Worm (Caenorhabditis elegans): ENCODE data around the gene F59B2.14.
A peak's percentile ranks its signal among the peaks of the same experiment; 100 is the strongest.

F59B2.14 gene

DNA sequence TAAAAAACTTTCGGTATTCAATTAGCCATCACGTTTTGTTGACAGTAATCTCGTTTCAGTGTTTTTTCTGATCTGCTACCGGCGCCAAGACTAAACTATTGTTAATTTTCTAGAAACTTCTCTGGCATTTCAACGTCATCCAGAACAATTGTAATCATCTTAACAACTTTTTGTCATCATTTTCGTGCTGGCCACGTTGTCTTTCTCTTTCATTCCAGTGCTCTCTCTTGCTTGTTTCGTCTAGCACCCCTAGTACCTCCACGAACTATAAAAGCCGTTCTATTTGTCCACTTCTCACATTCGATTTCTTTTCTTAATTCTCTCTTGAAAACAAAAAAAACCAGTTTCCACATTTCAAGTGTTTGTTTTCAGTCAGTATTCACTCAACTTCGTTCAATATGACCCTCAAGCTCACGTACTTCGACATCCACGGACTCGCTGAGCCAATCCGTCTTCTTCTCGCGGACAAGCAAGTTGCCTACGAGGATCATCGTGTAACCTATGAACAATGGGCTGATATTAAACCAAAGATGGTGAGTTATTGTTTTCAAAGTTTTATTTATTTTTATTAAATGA lies 36.6 kb upstream of the F59B2.14 start, which contains the start of gene gst-1 (continued):
- TF ChIP-seq dsc-1 (tag; optimal IDR thresholded peaks at IDR 0.05) = no peak
- TF ChIP-seq ceh-63 (GFP tag; optimal IDR thresholded peaks at IDR 0.05) = no peak
- TF ChIP-seq lin-14 (GFP tag; optimal IDR thresholded peaks at IDR 0.05) = peak; percentile 31
- no peak for TF ChIP-seq mab-9 (GFP tag; IDR thresholded peaks at IDR 0.05)
- no peak for TF ChIP-seq snpc-4 (tag; optimal IDR thresholded peaks at IDR 0.05)
- no peak for TF ChIP-seq nhr-77 (tag; optimal IDR thresholded peaks at IDR 0.05)
- no peak for TF ChIP-seq ceh-90 (tag; optimal IDR thresholded peaks at IDR 0.05)
- peak; percentile 97 for TF ChIP-seq skn-1 (tag; optimal IDR thresholded peaks at IDR 0.05)
- no peak for TF ChIP-seq ceh-8 (GFP tag; optimal IDR thresholded peaks at IDR 0.05)
- TF ChIP-seq lin-35 (GFP tag; optimal IDR thresholded peaks at IDR 0.05) = peak in 1 of 2 experiments; percentile 33
- TF ChIP-seq elt-3 (tag; optimal IDR thresholded peaks at IDR 0.05) = no peak
- no peak for TF ChIP-seq egl-27 (tag; optimal IDR thresholded peaks at IDR 0.05)
- peak in 1 of 2 experiments; percentile 22 for TF ChIP-seq mdl-1 (tag; optimal IDR thresholded peaks at IDR 0.05)
- peak; percentile 67 for TF ChIP-seq nhr-20 (tag; optimal IDR thresholded peaks at IDR 0.05)
- TF ChIP-seq hlh-17 (GFP tag; optimal IDR thresholded peaks at IDR 0.05; ENCODE audit: borderline replicate concordance) = no peak

DNA sequence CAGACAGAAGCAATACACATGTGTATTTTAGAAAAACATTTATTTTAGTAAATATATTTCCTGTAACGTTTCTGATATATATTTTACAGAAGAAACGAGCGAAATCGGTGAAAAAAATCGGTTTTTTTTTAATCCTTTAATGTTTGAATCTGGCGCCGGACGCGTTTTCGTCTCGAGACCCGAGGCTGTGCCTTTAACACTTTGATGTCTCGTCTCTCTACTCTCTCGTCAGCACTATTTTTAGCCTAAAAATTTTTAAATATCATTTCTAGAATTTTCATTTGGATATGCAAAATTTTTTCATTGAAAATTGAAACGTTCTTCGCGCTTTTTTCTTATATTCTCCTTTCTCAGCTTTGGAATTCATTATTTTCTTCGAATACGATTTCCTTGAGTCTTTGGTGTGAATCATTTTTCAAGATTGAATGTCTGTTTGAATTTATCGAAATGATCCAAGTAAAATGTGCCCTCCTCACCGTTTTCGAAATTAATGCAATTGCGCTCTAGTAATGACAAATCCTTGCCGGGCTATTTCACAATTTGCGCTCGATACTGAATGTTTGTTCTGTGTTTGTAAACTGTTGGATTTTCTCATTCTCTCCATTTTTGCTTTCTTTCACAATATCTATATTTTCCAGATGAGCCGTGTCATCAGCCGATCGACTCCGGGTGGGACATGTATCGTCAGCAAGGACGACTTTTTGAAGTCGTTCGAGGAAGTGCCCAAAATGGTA lies 32.1 kb upstream of the F59B2.14 start, which contains the start of gene cls-2:
Gene cls-2 (plus strand): TSS at position 635 of the 734 bp plus-strand sequence.
- TF ChIP-seq mep-1 (tag; optimal IDR thresholded peaks at IDR 0.05) = peak; percentile 16
- peak in 1 of 3 experiments; percentile 20 for TF ChIP-seq dpl-1 (GFP tag; optimal IDR thresholded peaks at IDR 0.05)
- peak; percentile 54 for TF ChIP-seq skn-1 (tag; optimal IDR thresholded peaks at IDR 0.05)
- TF ChIP-seq lin-35 (GFP tag; optimal IDR thresholded peaks at IDR 0.05) = peak in 1 of 2 experiments; percentile 21
- peak; percentile 10 for TF ChIP-seq zip-4 (GFP tag; optimal IDR thresholded peaks at IDR 0.05)
- peak in 1 of 3 experiments; percentile 56 for TF ChIP-seq ceh-82 (tag; optimal IDR thresholded peaks at IDR 0.05)
- peak in 1 of 2 experiments; percentile 37 for TF ChIP-seq efl-1 (optimal IDR thresholded peaks at IDR 0.05)
- TF ChIP-seq efl-1 (GFP tag; optimal IDR thresholded peaks at IDR 0.05 in 1 of 2) = peak; percentile 7 to 43
- no peak for TF ChIP-seq aha-1 (tag; optimal IDR thresholded peaks at IDR 0.05)
- no peak for TF ChIP-seq snpc-4 (tag; optimal IDR thresholded peaks at IDR 0.05)
- peak; percentile 5 to 42 for TF ChIP-seq lsy-2 (tag; optimal IDR thresholded peaks at IDR 0.05)

DNA sequence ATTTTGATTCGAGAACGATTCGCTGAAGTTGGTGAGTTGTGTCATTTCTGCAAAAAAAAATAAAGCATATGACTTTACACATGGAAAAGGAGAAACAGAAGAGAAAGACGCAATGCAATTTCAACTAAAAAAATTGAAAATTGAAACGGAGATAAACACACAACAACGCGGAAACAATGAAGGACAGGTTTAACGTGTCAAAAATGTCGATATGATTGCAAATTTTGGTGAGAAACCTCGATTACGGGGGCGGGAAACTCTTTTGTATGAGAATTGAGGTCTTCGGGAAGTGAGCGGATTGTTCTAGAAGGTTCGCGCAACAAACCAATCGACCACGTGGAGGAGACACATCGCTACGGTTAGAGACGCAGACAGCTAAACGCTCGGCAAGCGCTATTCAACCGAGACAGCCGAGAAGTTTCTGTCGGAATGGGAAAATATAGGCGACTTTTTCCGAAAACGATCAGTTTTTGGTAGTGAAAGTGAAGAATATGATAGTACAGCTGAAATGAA lies 31.4 kb upstream of the F59B2.14 start, which contains the start of gene R107.5:
Gene R107.5 (minus strand): TSS at position 51 of the 513 bp plus-strand sequence.
- peak in 4 of 6 experiments; percentile 50 to 96 (median 81) for TF ChIP-seq elt-3 (tag; optimal IDR thresholded peaks at IDR 0.05)
- no peak for TF ChIP-seq ces-1 (GFP tag; optimal IDR thresholded peaks at IDR 0.05)
- TF ChIP-seq alr-1 (tag; optimal IDR thresholded peaks at IDR 0.05; ENCODE audit: borderline replicate concordance) = no peak
- TF ChIP-seq ceh-8 (GFP tag; optimal IDR thresholded peaks at IDR 0.05) = peak; percentile 75
- peak; percentile 91 for TF ChIP-seq jun-1 (tag; optimal IDR thresholded peaks at IDR 0.05)
- TF ChIP-seq skn-1 (tag; optimal IDR thresholded peaks at IDR 0.05) = peak; percentile 95
- TF ChIP-seq xbp-1 (tag; optimal IDR thresholded peaks at IDR 0.05) = peak; percentile 86
- peak; percentile 66 to 88 (median 88) for TF ChIP-seq ceh-82 (tag; optimal IDR thresholded peaks at IDR 0.05)
- TF ChIP-seq sup-37 (GFP tag; optimal IDR thresholded peaks at IDR 0.05) = peak; percentile 65
- peak; percentile 26 for TF ChIP-seq fos-1 (tag; optimal IDR thresholded peaks at IDR 0.05)
- peak; percentile 98 for TF ChIP-seq nhr-20 (tag; optimal IDR thresholded peaks at IDR 0.05)
- TF ChIP-seq ceh-90 (tag; optimal IDR thresholded peaks at IDR 0.05) = no peak
- TF ChIP-seq mef-2 (tag; optimal IDR thresholded peaks at IDR 0.05) = no peak
- peak; percentile 22 for TF ChIP-seq nhr-11 (tag; optimal IDR thresholded peaks at IDR 0.05)
- TF ChIP-seq dsc-1 (tag; optimal IDR thresholded peaks at IDR 0.05) = peak; percentile 92
- TF ChIP-seq mdl-1 (tag; optimal IDR thresholded peaks at IDR 0.05) = peak; percentile 83 to 99
- TF ChIP-seq nhr-85 (tag) = peak; percentile 98
- peak; percentile 91 for TF ChIP-seq grh-1 (GFP tag; IDR thresholded peaks at IDR 0.05)
- no peak for TF ChIP-seq hlh-17 (GFP tag; optimal IDR thresholded peaks at IDR 0.05; ENCODE audit: borderline replicate concordance)
- no peak for TF ChIP-seq lin-39 (tag; optimal IDR thresholded peaks at IDR 0.05)
- TF ChIP-seq mab-9 (GFP tag; IDR thresholded peaks at IDR 0.05) = peak; percentile 97
- no peak for TF ChIP-seq zag-1 (tag; optimal IDR thresholded peaks at IDR 0.05)
- no peak for TF ChIP-seq ets-5 (GFP tag; IDR thresholded peaks at IDR 0.05)
- peak; percentile 97 for TF ChIP-seq swsn-7 (tag; optimal IDR thresholded peaks at IDR 0.05)
- TF ChIP-seq Y116A8C.19 (tag; optimal IDR thresholded peaks at IDR 0.05; ENCODE audit: borderline replicate concordance) = no peak
- TF ChIP-seq unc-86 (tag; optimal IDR thresholded peaks at IDR 0.05) = peak; percentile 83
- peak; percentile 92 for TF ChIP-seq nhr-19 (GFP tag; conservative IDR thresholded peaks at IDR 0.05)
- TF ChIP-seq ceh-63 (GFP tag; optimal IDR thresholded peaks at IDR 0.05) = peak; percentile 55
- peak; percentile 83 for TF ChIP-seq C16A3.4 (tag; optimal IDR thresholded peaks at IDR 0.05)
- peak; percentile 83 for TF ChIP-seq rnt-1 (tag; optimal IDR thresholded peaks at IDR 0.05)
- peak; percentile 81 to 90 for TF ChIP-seq lsy-2 (tag; optimal IDR thresholded peaks at IDR 0.05)
- TF ChIP-seq nhr-237 (tag; optimal IDR thresholded peaks at IDR 0.05) = peak; percentile 93
- peak; percentile 71 to 77 (median 74) for TF ChIP-seq dpl-1 (GFP tag; optimal IDR thresholded peaks at IDR 0.05)
